Fruit fly (Drosophila melanogaster): ENCODE data around the gene Pih1D1.

Gene Pih1D1

DNA sequence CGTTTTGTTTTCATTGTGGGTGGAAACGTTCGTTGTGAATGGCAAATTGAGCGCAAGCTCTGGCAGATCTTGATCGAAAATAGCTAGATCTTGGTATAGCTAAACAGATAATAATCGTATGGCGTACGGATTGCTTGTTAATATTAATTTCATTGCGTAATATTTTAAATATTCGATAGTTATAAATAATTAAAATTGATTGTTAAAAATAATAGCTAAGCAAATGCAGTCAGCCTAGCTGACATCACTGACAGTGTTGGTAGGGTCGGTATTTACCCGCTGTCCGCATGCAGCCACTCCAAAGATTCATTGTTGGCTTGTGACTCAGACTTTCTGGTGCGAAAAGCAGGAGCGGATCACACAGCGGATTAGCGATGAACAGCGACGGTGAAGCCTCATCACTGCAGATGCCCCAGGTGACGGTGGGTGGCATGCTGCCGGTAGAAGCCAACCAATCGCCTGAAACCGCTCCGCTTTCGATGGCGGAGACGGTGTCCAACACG, 17.2 kb downstream of the Pih1D1 start, which contains the start of the genes CG5776 and spict (continued):
- TF ChIP-seq CG17612 (GFP tag; IDR thresholded peaks at IDR 0.05) (no peak), CG7987 (GFP tag; optimal IDR thresholded peaks at IDR 0.05) (peak; percentile 21), sug (tag; optimal IDR thresholded peaks at IDR 0.05) (peak; percentile 78), aop (GFP tag; IDR thresholded peaks at IDR 0.05) (0 out of 2 replicates have a peak, but pooled peaks have one; percentile 12), CG11696 (GFP tag; IDR thresholded peaks at IDR 0.05) (0 out of 2 replicates have a peak, but pooled peaks have one; percentile 25), Camta (GFP tag; optimal IDR thresholded peaks at IDR 0.05) (no peak), trem (tag; optimal IDR thresholded peaks at IDR 0.05) (peak; percentile 76), CG15696 (tag; optimal IDR thresholded peaks at IDR 0.05) (peak; percentile 61), yki (optimal IDR thresholded peaks at IDR 0.05) (no peak), CG8388 (GFP tag; optimal IDR thresholded peaks at IDR 0.05) (peak; percentile 69), zen2 (GFP tag; IDR thresholded peaks at IDR 0.05; ENCODE audit: partially characterized antibody) (no peak), cato (GFP tag; optimal IDR thresholded peaks at IDR 0.05; ENCODE audit: borderline replicate concordance) (peak; percentile 4), Sry-β (GFP tag; optimal IDR thresholded peaks at IDR 0.05) (peak; percentile 99), CG1529 (GFP tag; optimal IDR thresholded peaks at IDR 0.05) (peak; percentile 25), CG6683 (GFP tag; optimal IDR thresholded peaks at IDR 0.05) (peak; percentile 14), CG17802 (tag; optimal IDR thresholded peaks at IDR 0.05) (peak; percentile 19), CG18262 (tag; optimal IDR thresholded peaks at IDR 0.05) (peak; percentile 64), CG32532 (GFP tag; IDR thresholded peaks at IDR 0.05) (peak; percentile 84), Eip74EF (GFP tag; optimal IDR thresholded peaks at IDR 0.05) (peak in 1 of 2 experiments; percentile 38), Dfd (GFP tag; optimal IDR thresholded peaks at IDR 0.05) (no peak), CG8089 (GFP tag; optimal IDR thresholded peaks at IDR 0.05) (no peak), chn (GFP tag; optimal IDR thresholded peaks at IDR 0.05) (peak; percentile 38), br (optimal IDR thresholded peaks at IDR 0.05) (no peak), CG3995 (GFP tag; optimal IDR thresholded peaks at IDR 0.05) (no peak), fd64A (GFP tag; optimal IDR thresholded peaks at IDR 0.05) (peak; percentile 14), CG7786 (GFP tag; optimal IDR thresholded peaks at IDR 0.05) (peak; percentile 29), CG4730 (GFP tag; IDR thresholded peaks at IDR 0.05) (peak; percentile 72), MBD-R2 (GFP tag; IDR thresholded peaks at IDR 0.05) (peak; percentile 98), mirr (GFP tag; optimal IDR thresholded peaks at IDR 0.05) (peak; percentile 1), CG13894 (tag; optimal IDR thresholded peaks at IDR 0.05) (no peak), hbn (GFP tag; IDR thresholded peaks at IDR 0.05; ENCODE audit: partially characterized antibody) (no peak), Vsx1 (GFP tag; optimal IDR thresholded peaks at IDR 0.05) (no peak), Med (GFP tag) (peak; percentile 74), CG10979 (tag; optimal IDR thresholded peaks at IDR 0.05) (peak; percentile 51), Ets97D (GFP tag; optimal IDR thresholded peaks at IDR 0.05) (peak; percentile 25), CG1603 (tag; optimal IDR thresholded peaks at IDR 0.05) (peak; percentile 87), Dip2 (GFP tag; IDR thresholded peaks at IDR 0.05) (no peak), CG6813 (GFP tag; optimal IDR thresholded peaks at IDR 0.05) (peak; percentile 12), BEAF-32 (GFP tag; optimal IDR thresholded peaks at IDR 0.05) (peak; percentile 61), dysf (GFP tag; IDR thresholded peaks at IDR 0.05) (peak; percentile 88), E2f2 (GFP tag; IDR thresholded peaks at IDR 0.05) (peak; percentile 79), caup (GFP tag; optimal IDR thresholded peaks at IDR 0.05; ENCODE audit: severe bottlenecking) (peak; percentile 32), CG10209 (GFP tag; optimal IDR thresholded peaks at IDR 0.05) (peak; percentile 77), CG11247 (GFP tag; IDR thresholded peaks at IDR 0.05) (peak; percentile 87), CG9215 (GFP tag; IDR thresholded peaks at IDR 0.05) (peak; percentile 80), schlank (tag; optimal IDR thresholded peaks at IDR 0.05) (peak; percentile 53), ato (GFP tag; IDR thresholded peaks at IDR 0.05; ENCODE audit: partially characterized antibody) (no peak), h (optimal IDR thresholded peaks at IDR 0.05) (no peak), D (optimal IDR thresholded peaks at IDR 0.05) (peak; percentile 0), D (GFP tag; optimal IDR thresholded peaks at IDR 0.05) (no peak), sim (GFP tag; IDR thresholded peaks at IDR 0.05) (0 out of 2 replicates have a peak, but pooled peaks have one; percentile 22)

Data from whole organism, embryonic.